Fruit fly (Drosophila melanogaster): Measurements from ENCODE around the gene CG12402.

Gene CG12402

dm6 chr3R:14061988-14062868 lies 45.9 kb downstream of the CG12402 start (continued):
- TF ChIP-seq nmo (GFP tag; optimal IDR thresholded peaks at IDR 0.05) (peak; percentile 15), row (GFP tag; IDR thresholded peaks at IDR 0.05) (peak; percentile 36), CG10979 (tag; optimal IDR thresholded peaks at IDR 0.05) (peak; percentile 13), Hr51 (GFP tag; optimal IDR thresholded peaks at IDR 0.05) (peak in 1 of 2 experiments; percentile 60), CG7556 (GFP tag; optimal IDR thresholded peaks at IDR 0.05) (peak; percentile 36), kah (GFP tag; optimal IDR thresholded peaks at IDR 0.05) (peak; percentile 41), CG14860 (GFP tag; IDR thresholded peaks at IDR 0.05; ENCODE audit: partially characterized antibody) (no peak), dmrt99B (tag; optimal IDR thresholded peaks at IDR 0.05) (peak; percentile 46), fd96Cb (tag; optimal IDR thresholded peaks at IDR 0.05) (peak; percentile 23), Sox102F (GFP tag; optimal IDR thresholded peaks at IDR 0.05) (peak; percentile 42), CG9437 (GFP tag; optimal IDR thresholded peaks at IDR 0.05) (peak; percentile 8), CG14441 (GFP tag; IDR thresholded peaks at IDR 0.05) (peak; percentile 11; the same call in 1 of the 2 replicates), psq (GFP tag; optimal IDR thresholded peaks at IDR 0.05) (peak; percentile 2), CG4360 (GFP tag; IDR thresholded peaks at IDR 0.05) (no peak), CG4820 (GFP tag; optimal IDR thresholded peaks at IDR 0.05) (peak; percentile 39), CG11695 (GFP tag; IDR thresholded peaks at IDR 0.05) (0 out of 3 replicates have a peak, but pooled peaks have one; percentile 31), Dad (GFP tag; optimal IDR thresholded peaks at IDR 0.05) (peak; percentile 13), Bteb2 (GFP tag; optimal IDR thresholded peaks at IDR 0.05) (peak; percentile 20), CG17385 (GFP tag; optimal IDR thresholded peaks at IDR 0.05) (peak; percentile 9), CG34224 (GFP tag; IDR thresholded peaks at IDR 0.05; ENCODE audit: partially characterized antibody) (no peak), fd102C (GFP tag; optimal IDR thresholded peaks at IDR 0.05) (no peak), slbo (GFP tag; IDR thresholded peaks at IDR 0.05) (peak; percentile 60; the same call in 1 of the 2 replicates), lola (GFP tag; optimal IDR thresholded peaks at IDR 0.05) (peak in 1 of 3 experiments; percentile 0), wek (GFP tag; optimal IDR thresholded peaks at IDR 0.05) (no peak), CG3838 (GFP tag; optimal IDR thresholded peaks at IDR 0.05) (no peak), vvl (GFP tag; IDR thresholded peaks at IDR 0.05) (0 out of 2 replicates have a peak, but pooled peaks have one; percentile 29), CG13624 (GFP tag; optimal IDR thresholded peaks at IDR 0.05) (peak; percentile 41), CG12391 (tag; optimal IDR thresholded peaks at IDR 0.05) (peak; percentile 23), CG1832 (GFP tag; optimal IDR thresholded peaks at IDR 0.05) (no peak), CG2120 (GFP tag; optimal IDR thresholded peaks at IDR 0.05) (peak; percentile 67), pan (optimal IDR thresholded peaks at IDR 0.05) (no peak), pan (GFP tag; optimal IDR thresholded peaks at IDR 0.05 in 1 of 2, IDR thresholded peaks at IDR 0.05 in 1 of 2) (peak in 1 of 2 experiments; percentile 11), Hmr (GFP tag; optimal IDR thresholded peaks at IDR 0.05) (peak; percentile 28), CG31441 (GFP tag; IDR thresholded peaks at IDR 0.05) (peak; percentile 65), CG10565 (GFP tag; optimal IDR thresholded peaks at IDR 0.05) (no peak), hth (optimal IDR thresholded peaks at IDR 0.05) (no peak)
